Worm (Caenorhabditis elegans): Measurements from ENCODE around the gene B0294.3.

- TF ChIP-seq ceh-9 (tag; optimal IDR thresholded peaks at IDR 0.05) (no peak), elt-2 (tag; optimal IDR thresholded peaks at IDR 0.05) (no peak), nhr-28 (tag; optimal IDR thresholded peaks at IDR 0.05) (no peak), skn-1 (tag; optimal IDR thresholded peaks at IDR 0.05) (no peak), egl-5 (tag; optimal IDR thresholded peaks at IDR 0.05) (no peak), nhr-77 (tag; optimal IDR thresholded peaks at IDR 0.05) (no peak)
Measured at ce11 chrX:1939248-1939647, 47.3 kb downstream of the B0294.3 start.
